Worm (Caenorhabditis elegans): ENCODE results near the gene fbxb-11.

Gene fbxb-11

DNA sequence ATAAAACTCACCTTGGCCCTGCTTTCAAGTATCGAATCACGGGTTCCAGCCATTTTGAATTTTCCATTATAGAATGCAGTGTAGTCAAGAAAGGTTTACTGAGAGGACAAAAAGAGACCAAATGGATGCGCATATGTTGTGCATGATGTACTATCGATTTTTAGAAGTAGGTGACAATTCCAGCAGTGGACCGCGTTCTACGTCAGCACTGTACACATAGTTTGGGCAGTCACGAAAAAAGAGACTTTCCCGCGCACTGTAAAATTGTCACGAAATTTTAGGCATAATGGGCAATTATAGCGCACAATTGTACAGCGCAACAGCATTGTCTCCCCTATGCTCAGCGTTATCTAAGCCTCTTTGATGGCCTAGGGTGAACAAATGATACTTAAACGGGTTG lies 33.4 kb upstream of the fbxb-11 start, which contains the start of gene fbxc-22:
Gene fbxc-22, minus strand, starts transcription at position 101 of the 400 bp plus-strand sequence.
- TF ChIP-seq snpc-4 (tag; optimal IDR thresholded peaks at IDR 0.05) (no peak), nhr-48 (tag; optimal IDR thresholded peaks at IDR 0.05) (no peak), saeg-2 (GFP tag; IDR thresholded peaks at IDR 0.05) (no peak), nhr-28 (tag; optimal IDR thresholded peaks at IDR 0.05) (no peak), arid-1 (GFP tag; conservative IDR thresholded peaks at IDR 0.05) (no peak), hif-1 (tag; optimal IDR thresholded peaks at IDR 0.05) (no peak), aha-1 (tag) (no peak), daf-12 (tag; optimal IDR thresholded peaks at IDR 0.05) (no peak), nhr-6 (tag; optimal IDR thresholded peaks at IDR 0.05) (no peak), daf-8 (GFP tag; IDR thresholded peaks at IDR 0.05) (no peak), jun-1 (tag; optimal IDR thresholded peaks at IDR 0.05) (no peak), Y75B8A.6 (GFP tag; IDR thresholded peaks at IDR 0.05) (no peak), ztf-7 (tag; optimal IDR thresholded peaks at IDR 0.05) (no peak), tag-97 (GFP tag; IDR thresholded peaks at IDR 0.05) (no peak), ztf-11 (tag; optimal IDR thresholded peaks at IDR 0.05) (no peak), sdz-12 (GFP tag; optimal IDR thresholded peaks at IDR 0.05) (no peak)

DNA sequence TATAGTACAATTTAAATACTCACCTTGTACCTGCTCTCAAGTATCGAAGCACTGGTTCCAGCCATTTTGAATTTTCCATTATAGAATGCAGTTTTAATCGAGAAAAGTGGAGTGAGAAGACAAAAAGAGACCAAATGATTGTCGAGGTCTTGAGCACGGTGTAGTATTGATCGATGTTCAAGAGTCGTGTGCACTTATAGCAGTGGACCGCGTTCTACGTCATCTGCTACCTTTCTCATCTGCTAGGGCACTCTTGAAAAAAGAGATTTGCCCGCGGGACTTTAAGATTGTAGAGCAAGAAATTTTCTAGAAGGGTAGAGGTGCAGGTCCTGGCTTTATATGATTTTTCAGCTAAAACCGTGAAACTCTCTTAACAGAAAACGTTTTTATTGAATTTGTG lies 31.6 kb upstream of the fbxb-11 start, which contains the start of gene fbxc-21:
Gene fbxc-21, minus strand, starts transcription at position 101 of the 400 bp plus-strand sequence.
- no peak for TF ChIP-seq ceh-32 (tag; optimal IDR thresholded peaks at IDR 0.05; ENCODE audit: poor library complexity)
- TF ChIP-seq spr-3 (GFP tag; optimal IDR thresholded peaks at IDR 0.05) = no peak

DNA sequence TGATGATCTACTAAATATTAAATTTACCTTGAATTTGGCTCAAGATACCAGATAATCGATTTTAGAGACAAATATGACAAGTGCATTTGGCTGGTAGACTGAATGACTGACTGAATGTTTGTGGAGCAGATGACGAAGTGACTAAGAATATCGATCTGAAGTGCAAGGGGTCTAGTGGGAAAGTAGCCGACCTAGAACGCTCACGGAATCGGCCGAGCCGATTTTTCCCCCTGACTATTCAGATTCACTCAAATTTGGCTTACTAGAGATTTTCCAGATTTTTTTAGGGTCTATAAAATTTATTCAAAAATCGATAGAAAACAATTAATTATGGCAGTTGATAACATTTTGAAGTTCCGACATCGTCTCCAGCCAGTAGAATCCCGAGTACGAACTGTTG lies 29.9 kb upstream of the fbxb-11 start, which contains the start of gene fbxc-26:
Gene fbxc-26, minus strand, starts transcription at position 101 of the 400 bp plus-strand sequence.
- TF ChIP-seq ceh-28 (tag; optimal IDR thresholded peaks at IDR 0.05) (no peak), lin-29 (GFP tag; IDR thresholded peaks at IDR 0.05) (no peak), nhr-42 (GFP tag; IDR thresholded peaks at IDR 0.05) (no peak), mdl-1 (tag; optimal IDR thresholded peaks at IDR 0.05) (no peak), sdz-12 (GFP tag; optimal IDR thresholded peaks at IDR 0.05) (no peak), ceh-82 (tag; optimal IDR thresholded peaks at IDR 0.05) (no peak), daf-12 (tag; optimal IDR thresholded peaks at IDR 0.05) (no peak), lin-39 (tag; optimal IDR thresholded peaks at IDR 0.05) (no peak), skn-1 (tag; optimal IDR thresholded peaks at IDR 0.05) (no peak), nhr-28 (tag; optimal IDR thresholded peaks at IDR 0.05) (no peak), mes-2 (tag; optimal IDR thresholded peaks at IDR 0.05; ENCODE audit: poor library complexity, severe bottlenecking) (no peak), mep-1 (tag; optimal IDR thresholded peaks at IDR 0.05) (no peak), hlh-30 (tag; optimal IDR thresholded peaks at IDR 0.05; ENCODE audit: insufficient read depth) (no peak), tra-1 (GFP tag; IDR thresholded peaks at IDR 0.05) (no peak), hif-1 (tag; optimal IDR thresholded peaks at IDR 0.05) (no peak), spr-3 (GFP tag; optimal IDR thresholded peaks at IDR 0.05) (no peak), lsy-2 (tag; optimal IDR thresholded peaks at IDR 0.05) (no peak), dmd-9 (GFP tag; IDR thresholded peaks at IDR 0.05) (no peak), nhr-237 (tag; optimal IDR thresholded peaks at IDR 0.05) (no peak)

DNA sequence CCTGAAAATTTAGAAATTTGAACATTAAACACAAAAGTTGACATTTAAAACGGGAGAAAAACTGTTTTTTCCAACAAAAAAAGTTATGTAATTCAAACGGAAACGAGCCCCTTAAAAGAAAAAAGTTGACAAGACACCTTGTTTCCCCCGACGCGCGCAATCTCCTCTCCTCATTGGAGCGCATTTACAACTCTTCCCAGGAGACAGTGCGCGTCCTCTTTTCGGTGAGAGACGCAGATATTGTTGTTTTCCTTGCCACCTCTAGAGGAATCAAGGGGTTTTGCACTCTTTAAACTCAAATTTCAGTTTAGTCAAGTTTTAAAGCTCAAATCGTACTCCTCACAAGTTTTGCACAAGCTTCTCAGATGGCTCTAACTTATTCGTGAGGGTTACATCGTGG lies 28.6 kb upstream of the fbxb-11 start, which contains the start of gene F58E1.13:
Gene F58E1.13, minus strand, starts transcription at position 12 of the 400 bp plus-strand sequence.
- no peak for TF ChIP-seq ceh-44 (GFP tag; IDR thresholded peaks at IDR 0.05)
- no peak for TF ChIP-seq pha-4 (GFP tag; IDR thresholded peaks at IDR 0.05)
- TF ChIP-seq pha-4 (tag; optimal IDR thresholded peaks at IDR 0.05) = no peak
- TF ChIP-seq zfp-3 (GFP tag; conservative IDR thresholded peaks at IDR 0.05) = no peak
- TF ChIP-seq lin-15B (tag; optimal IDR thresholded peaks at IDR 0.05) = no peak
- no peak for TF ChIP-seq dve-1 (tag; optimal IDR thresholded peaks at IDR 0.05; ENCODE audit: insufficient read depth)
- no peak for TF ChIP-seq lsy-2 (tag; optimal IDR thresholded peaks at IDR 0.05)

Measured in whole organism, L4 larva.